Fruit fly (Drosophila melanogaster): ENCODE results near the gene Mcm6.

- TF ChIP-seq ovo (GFP tag; optimal IDR thresholded peaks at IDR 0.05): no peak
- TF ChIP-seq pad (GFP tag; optimal IDR thresholded peaks at IDR 0.05): peak; percentile 4
- TF ChIP-seq bab1 (GFP tag; optimal IDR thresholded peaks at IDR 0.05): no peak
These were observed 14.6 kb downstream of the Mcm6 start, which contains the start of gene CG3184 for dm6 chrX:6688620-6689400.

Data from whole organism, adult.